Fruit fly (Drosophila melanogaster): ENCODE results near the gene ssx.

DNA sequence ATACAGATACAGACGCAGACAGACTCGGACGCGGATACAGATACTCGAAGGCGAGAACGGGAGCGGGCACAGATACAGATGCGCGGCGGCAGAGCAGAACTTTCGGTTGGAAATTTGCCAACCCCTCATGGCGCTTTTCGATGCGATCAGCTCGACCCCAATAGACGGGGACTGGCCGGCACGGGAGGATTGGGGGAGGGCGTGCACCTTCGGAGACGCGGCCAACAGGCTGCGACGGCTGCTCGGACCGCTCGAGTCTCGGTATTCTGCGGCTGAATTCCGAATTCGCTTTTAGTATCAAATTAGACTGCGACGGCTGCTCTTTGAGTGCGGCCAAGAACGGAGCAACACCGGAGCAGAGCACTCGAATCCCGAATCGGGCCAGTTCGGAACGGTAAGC lies 13.9 kb downstream of the ssx start:
- TF ChIP-seq CG6276 (GFP tag; optimal IDR thresholded peaks at IDR 0.05) (no peak), Hr38 (GFP tag; optimal IDR thresholded peaks at IDR 0.05) (no peak), CG10669 (GFP tag; optimal IDR thresholded peaks at IDR 0.05) (no peak), vri (GFP tag; optimal IDR thresholded peaks at IDR 0.05) (no peak), CG8119 (GFP tag; IDR thresholded peaks at IDR 0.05) (no peak)

Data from whole organism, prepupa.